Fruit fly (Drosophila melanogaster): ENCODE results near the gene Mps1.

Gene Mps1

dm6 chr3R:17686875-17687274 is 15.8 kb downstream of the Mps1 start, which contains the start of gene CG31249 (continued):
- TF ChIP-seq tna (GFP tag; IDR thresholded peaks at IDR 0.05; ENCODE audit: partially characterized antibody) = peak; percentile 62
- no peak for TF ChIP-seq NfI (GFP tag; optimal IDR thresholded peaks at IDR 0.05)
- TF ChIP-seq lola (GFP tag; optimal IDR thresholded peaks at IDR 0.05) = peak in 1 of 3 experiments; percentile 9
- peak; percentile 18 for TF ChIP-seq gfzf (GFP tag; optimal IDR thresholded peaks at IDR 0.05)
- TF ChIP-seq trem (tag; optimal IDR thresholded peaks at IDR 0.05) = peak; percentile 98
- TF ChIP-seq YL-1 (GFP tag; optimal IDR thresholded peaks at IDR 0.05) = peak; percentile 34
- TF ChIP-seq CG3163 (GFP tag; optimal IDR thresholded peaks at IDR 0.05) = no peak
- peak; percentile 90 for TF ChIP-seq CG7928 (GFP tag; optimal IDR thresholded peaks at IDR 0.05)
- TF ChIP-seq CG7839 (tag; optimal IDR thresholded peaks at IDR 0.05) = no peak
- TF ChIP-seq fu2 (GFP tag; optimal IDR thresholded peaks at IDR 0.05) = no peak
- TF ChIP-seq Dp (GFP tag; optimal IDR thresholded peaks at IDR 0.05) = peak; percentile 45
- no peak for TF ChIP-seq CG32767 (GFP tag; IDR thresholded peaks at IDR 0.05)
- TF ChIP-seq Opbp (GFP tag; IDR thresholded peaks at IDR 0.05; ENCODE audit: partially characterized antibody) = peak; percentile 66; the same call in 2 of the 3 replicates
- TF ChIP-seq slou (GFP tag; optimal IDR thresholded peaks at IDR 0.05) = no peak
- TF ChIP-seq Oaz (GFP tag; IDR thresholded peaks at IDR 0.05) = no peak
- TF ChIP-seq Awh (GFP tag; IDR thresholded peaks at IDR 0.05) = no peak
- TF ChIP-seq Sry-δ (GFP tag; optimal IDR thresholded peaks at IDR 0.05) = peak; percentile 69
- no peak for TF ChIP-seq Xrp1 (GFP tag; IDR thresholded peaks at IDR 0.05)
- TF ChIP-seq Scr (GFP tag; IDR thresholded peaks at IDR 0.05; ENCODE audit: partially characterized antibody) = peak; percentile 81
- peak; percentile 42 for TF ChIP-seq onecut (GFP tag; IDR thresholded peaks at IDR 0.05)
- TF ChIP-seq HLH4C (GFP tag; IDR thresholded peaks at IDR 0.05; ENCODE audit: partially characterized antibody) = peak; percentile 69
- no peak for TF ChIP-seq CG13624 (GFP tag; optimal IDR thresholded peaks at IDR 0.05)
- no peak for TF ChIP-seq Xbp1 (GFP tag; optimal IDR thresholded peaks at IDR 0.05)
- TF ChIP-seq cad (GFP tag; optimal IDR thresholded peaks at IDR 0.05) = no peak
- TF ChIP-seq MESR4 (GFP tag; optimal IDR thresholded peaks at IDR 0.05) = peak; percentile 46
- peak; percentile 18 for TF ChIP-seq CG14710 (tag; optimal IDR thresholded peaks at IDR 0.05)
- TF ChIP-seq Myb (GFP tag; optimal IDR thresholded peaks at IDR 0.05) = peak; percentile 12
- TF ChIP-seq ssp (GFP tag; IDR thresholded peaks at IDR 0.05) = no peak
- no peak for TF ChIP-seq eyg (GFP tag; optimal IDR thresholded peaks at IDR 0.05)
- no peak for TF ChIP-seq chm (GFP tag; IDR thresholded peaks at IDR 0.05)
- peak; percentile 84 for TF ChIP-seq unc-4 (GFP tag; IDR thresholded peaks at IDR 0.05; ENCODE audit: partially characterized antibody)
- TF ChIP-seq CG30020 (tag; optimal IDR thresholded peaks at IDR 0.05) = peak; percentile 33
- peak; percentile 69 for TF ChIP-seq CG12659 (GFP tag; optimal IDR thresholded peaks at IDR 0.05)
- peak; percentile 21 for TF ChIP-seq zf30C (GFP tag; optimal IDR thresholded peaks at IDR 0.05)
- peak; percentile 44 for TF ChIP-seq lilli (GFP tag; optimal IDR thresholded peaks at IDR 0.05)
- peak; percentile 83 for TF ChIP-seq CG34224 (GFP tag; IDR thresholded peaks at IDR 0.05; ENCODE audit: partially characterized antibody)
- TF ChIP-seq zen2 (GFP tag; IDR thresholded peaks at IDR 0.05; ENCODE audit: partially characterized antibody) = peak; percentile 73; the same call in 2 of the 3 replicates
- peak; percentile 37 for TF ChIP-seq B-H2 (GFP tag; optimal IDR thresholded peaks at IDR 0.05)
- peak; percentile 39; the same call in 1 of the 2 replicates for TF ChIP-seq vvl (GFP tag; IDR thresholded peaks at IDR 0.05)
- no peak for TF ChIP-seq Ada2b (GFP tag; IDR thresholded peaks at IDR 0.05)
- TF ChIP-seq E2f2 (GFP tag; IDR thresholded peaks at IDR 0.05) = peak; percentile 32; the same call in 1 of the 2 replicates
- peak; percentile 53; the same call in 2 of the 3 replicates for TF ChIP-seq knrl (GFP tag; IDR thresholded peaks at IDR 0.05; ENCODE audit: partially characterized antibody)
- peak; percentile 4 for TF ChIP-seq CG2712 (tag; optimal IDR thresholded peaks at IDR 0.05)
- peak; percentile 8 for TF ChIP-seq HmgZ (tag; optimal IDR thresholded peaks at IDR 0.05)
- 0 out of 3 replicates have a peak, but pooled peaks have one; percentile 40 for TF ChIP-seq CG14860 (GFP tag; IDR thresholded peaks at IDR 0.05; ENCODE audit: partially characterized antibody)
- 0 out of 3 replicates have a peak, but pooled peaks have one; percentile 45 for TF ChIP-seq CG7963 (GFP tag; IDR thresholded peaks at IDR 0.05; ENCODE audit: partially characterized antibody)
- TF ChIP-seq pzg (GFP tag; optimal IDR thresholded peaks at IDR 0.05) = peak; percentile 57
- no peak for TF ChIP-seq ewg (GFP tag; optimal IDR thresholded peaks at IDR 0.05)
- TF ChIP-seq bbx (GFP tag; IDR thresholded peaks at IDR 0.05; ENCODE audit: partially characterized antibody) = peak; percentile 63
